Fruit fly (Drosophila melanogaster) whole organism, embryonic: ENCODE data around the gene yellow-e.

Experiments
- Antp ChIP-seq: fragments of 200-800 bp; sonication (Bioruptor generic); optimal IDR thresholded peaks from 3 replicates; lab custom pipeline; 2016; ENCODE audit warnings: missing biosample characterization, missing genetic modification characterization
- CG10147 ChIP-seq: fragments of 200-800 bp; sonication (Bioruptor generic); optimal IDR thresholded peaks from 2 replicates; lab custom pipeline; 2019; ENCODE audit warnings: missing biosample characterization, mild to moderate bottlenecking, missing genetic modification characterization, moderate library complexity
- CG10209 ChIP-seq: fragments of 200-800 bp; sonication (Bioruptor generic); optimal IDR thresholded peaks from 3 replicates; lab custom pipeline; 2017; ENCODE audit warnings: missing biosample characterization, mild to moderate bottlenecking, missing genetic modification characterization, missing genetic modification reagents
- CG10959 ChIP-seq: fragments of 200-800 bp; sonication (Bioruptor generic); IDR thresholded peaks from 2 replicates; pipeline ENCODE4 v1.3.6; 2022; ENCODE audit warnings: missing biosample characterization, missing genetic modification characterization
- CG11695 ChIP-seq: fragments of 200-800 bp; sonication (Bioruptor generic); IDR thresholded peaks from 3 replicates; pipeline ENCODE4 v1.3.6; 2022; ENCODE audit warnings: missing biosample characterization, missing genetic modification characterization
- CG12391 ChIP-seq: fragments of 200-800 bp; sonication (Bioruptor generic); optimal IDR thresholded peaks from 3 replicates; lab custom pipeline; 2018; ENCODE audit warnings: missing biosample characterization, mild to moderate bottlenecking, missing genetic modification characterization, moderate library complexity
- CG13287 ChIP-seq: fragments of 200-800 bp; sonication (Bioruptor generic); IDR thresholded peaks from 2 replicates; pipeline ENCODE4 v1.3.6; 2022; ENCODE audit warnings: missing biosample characterization, missing genetic modification characterization; ENCODE audit not compliant: partially characterized antibody
- CG15269 ChIP-seq: fragments of 200-800 bp; sonication (Bioruptor generic); optimal IDR thresholded peaks from 2 replicates; lab custom pipeline; 2018; ENCODE audit warnings: missing biosample characterization, mild to moderate bottlenecking, missing genetic modification characterization, moderate library complexity
- CG15696 ChIP-seq: fragments of 200-800 bp; sonication (Bioruptor generic); optimal IDR thresholded peaks from 2 replicates; lab custom pipeline; 2019; ENCODE audit warnings: missing biosample characterization, mild to moderate bottlenecking, missing genetic modification characterization, moderate library complexity
- CG17912 ChIP-seq: fragments of 200-800 bp; sonication (Bioruptor generic); optimal IDR thresholded peaks from 2 replicates; lab custom pipeline; 2018; ENCODE audit warnings: missing biosample characterization, mild to moderate bottlenecking, missing genetic modification characterization
- CG1832 ChIP-seq: fragments of 200-800 bp; sonication (Bioruptor generic); optimal IDR thresholded peaks from 2 replicates; lab custom pipeline; 2017; ENCODE audit warnings: missing biosample characterization, mild to moderate bottlenecking, missing genetic modification characterization, inconsistent platforms
- CG2116 ChIP-seq: fragments of 200-800 bp; sonication (Bioruptor generic); optimal IDR thresholded peaks from 3 replicates; lab custom pipeline; 2018; ENCODE audit warnings: missing biosample characterization, mild to moderate bottlenecking, missing genetic modification characterization
- CG2678 ChIP-seq: fragments of 200-800 bp; sonication (Bioruptor generic); optimal IDR thresholded peaks from 3 replicates; lab custom pipeline; 2019; ENCODE audit warnings: missing biosample characterization, mild to moderate bottlenecking, missing genetic modification characterization, moderate library complexity
- CG3995 ChIP-seq: fragments of 200-800 bp; sonication (Bioruptor generic); optimal IDR thresholded peaks from 3 replicates; lab custom pipeline; 2016; ENCODE audit warnings: missing biosample characterization, missing genetic modification characterization
- CG4707 ChIP-seq: fragments of 200-800 bp; sonication (Bioruptor generic); optimal IDR thresholded peaks from 2 replicates; lab custom pipeline; 2018; ENCODE audit warnings: missing biosample characterization, mild to moderate bottlenecking, missing genetic modification characterization, moderate library complexity
- CG5180 ChIP-seq: fragments of 200-800 bp; sonication (Bioruptor generic); optimal IDR thresholded peaks from 3 replicates; lab custom pipeline; 2017; ENCODE audit warnings: missing biosample characterization, missing genetic modification characterization, mild to moderate bottlenecking, moderate library complexity, missing genetic modification reagents
- CG7357 ChIP-seq: fragments of 200-800 bp; sonication (Bioruptor generic); IDR thresholded peaks from 3 replicates; pipeline ENCODE4 v1.3.6; 2022; ENCODE audit warnings: missing biosample characterization, missing genetic modification characterization
- CG8089 ChIP-seq: fragments of 200-800 bp; sonication (Bioruptor generic); optimal IDR thresholded peaks from 3 replicates; lab custom pipeline; 2016; ENCODE audit warnings: missing biosample characterization, missing genetic modification characterization
- CG8290 ChIP-seq, 3 experiments: fragments of 200-800 bp; sonication (Bioruptor generic); optimal IDR thresholded peaks; 2 replicates each; lab custom pipeline; 2016 to 2019; ENCODE audit warnings: missing biosample characterization in 3 of 3, missing genetic modification characterization in 3 of 3, mild to moderate bottlenecking in 2 of 3, moderate library complexity in 1 of 3
- CG9727 ChIP-seq: fragments of 200-800 bp; sonication (Bioruptor generic); optimal IDR thresholded peaks from 3 replicates; lab custom pipeline; 2017; ENCODE audit warnings: missing biosample characterization, mild to moderate bottlenecking, missing genetic modification characterization
- CoRest ChIP-seq: fragments of 200-800 bp; sonication (Bioruptor generic); optimal IDR thresholded peaks from 3 replicates; lab custom pipeline; 2018; ENCODE audit warnings: missing biosample characterization, mild to moderate bottlenecking, missing genetic modification characterization, moderate library complexity
- D19B ChIP-seq: fragments of 200-800 bp; sonication (Bioruptor generic); optimal IDR thresholded peaks from 2 replicates; lab custom pipeline; 2017; ENCODE audit warnings: missing biosample characterization, mild to moderate bottlenecking, missing genetic modification characterization
- Deaf1 ChIP-seq: fragments of 200-800 bp; optimal IDR thresholded peaks from 3 replicates; lab custom pipeline; 2019; ENCODE audit warnings: missing biosample characterization, mild to moderate bottlenecking, missing genetic modification characterization, moderate library complexity
- Dip2 ChIP-seq: fragments of 200-800 bp; sonication (Bioruptor generic); IDR thresholded peaks from 2 replicates; pipeline ENCODE4 v1.3.6; 2022; ENCODE audit warnings: missing biosample characterization, missing genetic modification characterization
- Doc2 ChIP-seq: fragments of 200-800 bp; sonication (Bioruptor generic); IDR thresholded peaks from 2 replicates; pipeline ENCODE4 v1.3.6; 2022; ENCODE audit warnings: missing biosample characterization, missing genetic modification characterization
- Doc3 ChIP-seq: fragments of 200-800 bp; sonication (Bioruptor generic); IDR thresholded peaks from 3 replicates; pipeline ENCODE4 v1.3.6; 2022; ENCODE audit warnings: missing biosample characterization, missing genetic modification characterization; ENCODE audit not compliant: partially characterized antibody
- E2f1 ChIP-seq: fragments of 200-800 bp; sonication (Bioruptor generic); IDR thresholded peaks from 2 replicates; pipeline ENCODE4 v1.3.6; 2022; ENCODE audit warnings: missing biosample characterization, missing genetic modification characterization
- Ets65A ChIP-seq: fragments of 200-800 bp; sonication (Bioruptor generic); peaks from one replicate; lab custom pipeline; 2016; ENCODE audit warnings: missing biosample characterization, missing genetic modification characterization
- Gsc ChIP-seq: fragments of 200-800 bp; sonication (Bioruptor generic); IDR thresholded peaks from 2 replicates; pipeline ENCODE4 v1.3.6; 2022; ENCODE audit warnings: missing biosample characterization, missing genetic modification characterization
- Hmr ChIP-seq: fragments of 200-800 bp; sonication (Bioruptor generic); optimal IDR thresholded peaks from 3 replicates; lab custom pipeline; 2017; ENCODE audit warnings: mild to moderate bottlenecking, missing biosample characterization, missing genetic modification reagents, missing genetic modification characterization
- Med ChIP-seq: fragments of 200-800 bp; sonication (Bioruptor generic); peaks from one replicate; lab custom pipeline; 2016; ENCODE audit warnings: missing biosample characterization, missing genetic modification characterization, mild to moderate bottlenecking, inconsistent platforms, moderate library complexity
- Optix ChIP-seq: fragments of 200-800 bp; sonication (Bioruptor generic); IDR thresholded peaks from 3 replicates; pipeline ENCODE4 v1.3.6; 2022; ENCODE audit warnings: missing biosample characterization, missing genetic modification characterization
- TFAM ChIP-seq: fragments of 200-800 bp; sonication (Bioruptor generic); optimal IDR thresholded peaks from 2 replicates; lab custom pipeline; 2017; ENCODE audit warnings: missing biosample characterization, missing genetic modification characterization, inconsistent platforms
- Trl ChIP-seq, 3 experiments: fragments of >200 bp in 2 of 3; fragments of 200-800 bp in 1 of 3; sonication (Bioruptor generic) in 1 of 3; optimal IDR thresholded peaks; 2 replicates in 1 of 3; 3 replicates in 2 of 3; lab custom pipeline; 2016 to 2017; ENCODE audit warnings: missing biosample characterization in 1 of 3, missing genetic modification characterization in 1 of 3
- amos ChIP-seq: fragments of 200-800 bp; sonication (Bioruptor generic); IDR thresholded peaks from 2 replicates; pipeline ENCODE4 v1.3.6; 2022; ENCODE audit warnings: missing biosample characterization, missing genetic modification characterization; ENCODE audit not compliant: partially characterized antibody
- crp ChIP-seq, 2 experiments: fragments of 200-800 bp; sonication (Bioruptor generic); optimal IDR thresholded peaks; 2 replicates in 1 of 2; 3 replicates in 1 of 2; lab custom pipeline; 2017; ENCODE audit warnings: missing biosample characterization in 2 of 2, missing genetic modification characterization in 2 of 2, mild to moderate bottlenecking in 1 of 2, moderate library complexity in 1 of 2
- dati ChIP-seq: fragments of 200-800 bp; sonication (Bioruptor generic); IDR thresholded peaks from 2 replicates; pipeline ENCODE4 v1.3.6; 2022; ENCODE audit warnings: missing biosample characterization, missing genetic modification characterization
- en ChIP-seq: fragments of 200-800 bp; sonication (Bioruptor generic); optimal IDR thresholded peaks from 2 replicates; lab custom pipeline; 2016; ENCODE audit warnings: missing biosample characterization, missing genetic modification characterization
- esg ChIP-seq: fragments of 200-800 bp; sonication (Bioruptor generic); conservative IDR thresholded peaks from 2 replicates; pipeline ENCODE4 v1.3.6; 2022; ENCODE audit warnings: missing biosample characterization, missing genetic modification characterization
- gcm2 ChIP-seq: fragments of 200-800 bp; sonication (Bioruptor generic); optimal IDR thresholded peaks from 2 replicates; lab custom pipeline; 2016; ENCODE audit warnings: missing biosample characterization, missing genetic modification characterization
- grau ChIP-seq: fragments of 200-800 bp; optimal IDR thresholded peaks from 3 replicates; lab custom pipeline; 2019; ENCODE audit warnings: missing biosample characterization, mild to moderate bottlenecking, missing genetic modification characterization, moderate library complexity
- jumu ChIP-seq: fragments of 200-800 bp; sonication (Bioruptor generic); optimal IDR thresholded peaks from 3 replicates; lab custom pipeline; 2016; ENCODE audit warnings: missing biosample characterization, missing genetic modification characterization
- kni ChIP-seq: fragments of 200-800 bp; sonication (Bioruptor generic); optimal IDR thresholded peaks from 3 replicates; lab custom pipeline; 2017; ENCODE audit warnings: mild to moderate bottlenecking, missing biosample characterization, missing genetic modification reagents, missing genetic modification characterization
- luna ChIP-seq: fragments of 200-800 bp; sonication (Bioruptor generic); optimal IDR thresholded peaks from 2 replicates; lab custom pipeline; 2016; ENCODE audit warnings: missing biosample characterization, missing genetic modification characterization
- ranshi ChIP-seq: fragments of 200-800 bp; sonication (Bioruptor generic); IDR thresholded peaks from 2 replicates; pipeline ENCODE4 v1.3.6; 2022; ENCODE audit warnings: missing biosample characterization, missing genetic modification characterization
- stwl ChIP-seq: fragments of 200-800 bp; sonication (Bioruptor generic); optimal IDR thresholded peaks from 3 replicates; lab custom pipeline; 2018; ENCODE audit warnings: missing biosample characterization, mild to moderate bottlenecking, missing genetic modification characterization, moderate library complexity
- vvl ChIP-seq: fragments of 200-800 bp; sonication (Bioruptor generic); IDR thresholded peaks from 2 replicates; pipeline ENCODE4 v1.3.6; 2022; ENCODE audit warnings: missing biosample characterization, missing genetic modification characterization

The yellow-e gene

dm6 chr3R:13428341-13429040 lies 13.4 kb upstream of the yellow-e start (continued):
- no peak for TF ChIP-seq amos (GFP tag; lab: Robert Waterston, UW)
- peak; percentile 36 for TF ChIP-seq Antp (GFP tag; lab: Kevin White, UChicago)
- TF ChIP-seq CG8089 (GFP tag; lab: Kevin White, UChicago) = peak; percentile 25
- 0 out of 2 replicates have a peak, but pooled peaks have one; percentile 14 for TF ChIP-seq Gsc (GFP tag; lab: Robert Waterston, UW)
- TF ChIP-seq Doc3 (GFP tag; lab: Robert Waterston, UW) = no peak
- TF ChIP-seq CG10209 (GFP tag; lab: Kevin White, UChicago) = peak; percentile 51
- TF ChIP-seq E2f1 = peak; percentile 60; the same call in 1 of the 2 replicates
- peak; percentile 92 for TF ChIP-seq Ets65A (GFP tag; lab: Kevin White, UChicago)
- no peak for TF ChIP-seq CG1832 (GFP tag; lab: Kevin White, UChicago)
- TF ChIP-seq CoRest = peak; percentile 66
- TF ChIP-seq CG17912 = no peak
- TF ChIP-seq CG5180 (GFP tag; lab: Kevin White, UChicago) = no peak
- no peak for TF ChIP-seq kni (GFP tag; lab: Kevin White, UChicago)
- TF ChIP-seq crp (GFP tag; optimal IDR thresholded peaks at IDR 0.05; lab: Kevin White, UChicago) = no peak
- 0 out of 3 replicates have a peak, but pooled peaks have one; percentile 36 for TF ChIP-seq CG11695
- peak; percentile 48; the same call in 1 of the 3 replicates for TF ChIP-seq CG7357
- peak; percentile 78 for TF ChIP-seq CG15696 (tag; lab: Kevin White, UChicago)
- TF ChIP-seq esg (GFP tag; lab: Robert Waterston, UW) = peak; percentile 74
- TF ChIP-seq CG12391 = peak; percentile 74
- peak; percentile 10 for TF ChIP-seq CG2116 (GFP tag; lab: Kevin White, UChicago)
- TF ChIP-seq gcm2 (GFP tag; lab: Kevin White, UChicago) = peak; percentile 28
- no peak for TF ChIP-seq Doc2 (GFP tag; lab: Robert Waterston, UW)
- TF ChIP-seq CG15269 = peak; percentile 71
- peak; percentile 37 for TF ChIP-seq CG10147 (GFP tag; lab: Kevin White, UChicago)
- no peak for TF ChIP-seq stwl
- TF ChIP-seq CG10959 = peak; percentile 69; the same call in 1 of the 2 replicates
- TF ChIP-seq D19B (GFP tag; lab: Kevin White, UChicago) = no peak
- peak; percentile 64; the same call in 1 of the 2 replicates for TF ChIP-seq ranshi (GFP tag; lab: Robert Waterston, UW)
- TF ChIP-seq jumu (GFP tag; lab: Kevin White, UChicago) = peak; percentile 45
- peak; percentile 84 for TF ChIP-seq Med (GFP tag; lab: Kevin White, UChicago)
- TF ChIP-seq TFAM (GFP tag; lab: Kevin White, UChicago) = peak; percentile 29
- TF ChIP-seq dati (GFP tag; lab: Robert Waterston, UW) = no peak
- TF ChIP-seq CG4707 (GFP tag; lab: Kevin White, UChicago) = peak; percentile 49
- 0 out of 3 replicates have a peak, but pooled peaks have one; percentile 32 for TF ChIP-seq Optix (GFP tag; lab: Robert Waterston, UW)
- TF ChIP-seq luna = no peak
- peak; percentile 7 for TF ChIP-seq CG8290 (GFP tag; optimal IDR thresholded peaks at IDR 0.05; lab: Kevin White, UChicago)
- peak in 1 of 2 experiments; percentile 33 for TF ChIP-seq CG8290 (tag; optimal IDR thresholded peaks at IDR 0.05; lab: Kevin White, UChicago)
- peak; percentile 84 for TF ChIP-seq vvl (GFP tag; lab: Robert Waterston, UW)
- no peak for TF ChIP-seq Trl (optimal IDR thresholded peaks at IDR 0.05; lab: Kevin White, UChicago)
- TF ChIP-seq Trl (GFP tag; optimal IDR thresholded peaks at IDR 0.05; lab: Kevin White, UChicago) = peak; percentile 19
- peak; percentile 48 for TF ChIP-seq en (GFP tag; lab: Kevin White, UChicago)
- TF ChIP-seq Hmr (GFP tag; lab: Kevin White, UChicago) = peak; percentile 28
- no peak for TF ChIP-seq CG13287 (GFP tag; lab: Robert Waterston, UW)
- TF ChIP-seq CG2678 = peak; percentile 77
- peak; percentile 98 for TF ChIP-seq grau (tag; lab: Kevin White, UChicago)
- TF ChIP-seq Deaf1 (tag; lab: Kevin White, UChicago) = peak; percentile 34
- peak; percentile 59 for TF ChIP-seq CG9727 (GFP tag; lab: Kevin White, UChicago)
- TF ChIP-seq Dip2 = no peak
- no peak for TF ChIP-seq CG3995 (GFP tag; lab: Kevin White, UChicago)
